Worm (Caenorhabditis elegans) whole organism, L4 larva: ENCODE results near the gene C29A12.1.

Experiments
- nhr-111 ChIP-seq: fragments of 200-800 bp; sonication (Bioruptor generic); optimal IDR thresholded peaks from 2 replicates; lab custom pipeline; 2018; ENCODE audit warnings: mild to moderate bottlenecking, missing genetic modification characterization, missing compliant biosample characterization
- php-3 ChIP-seq: fragments of 200-800 bp; sonication (Bioruptor generic); IDR thresholded peaks from 2 replicates; pipeline ENCODE4 v1.3.6; 2022; ENCODE audit warnings: missing genetic modification reagents, missing genetic modification characterization, missing compliant biosample characterization

- TF ChIP-seq nhr-111 (GFP tag; lab: Kevin White, UChicago) (no peak), php-3 (no peak)
Observed at ce11 chrV:10771390-10771789, 41.9 kb downstream of the C29A12.1 start, which contains the start of gene D1054.3.
